Worm (Caenorhabditis elegans) whole organism, young adult: ENCODE measurements around the gene rsu-1.

Experiments used
- Y53F4B.3 ChIP-seq: fragments of 200-800 bp; sonication (Bioruptor generic); IDR thresholded peaks from 2 replicates; pipeline ENCODE4 v1.3.6; 2022; ENCODE audit warnings: missing genetic modification reagents, missing genetic modification characterization, missing compliant biosample characterization
- Y67H2A.10 ChIP-seq: fragments of 200-800 bp; sonication (Bioruptor generic); conservative IDR thresholded peaks from 2 replicates; pipeline ENCODE4 v1.3.6; 2022; ENCODE audit warnings: missing genetic modification reagents, missing genetic modification characterization, missing compliant biosample characterization
- akir-1 ChIP-seq: fragments of 200-800 bp; sonication (Bioruptor generic); optimal IDR thresholded peaks from 2 replicates; lab custom pipeline; 2018; ENCODE audit warnings: mild to moderate bottlenecking, missing genetic modification characterization, moderate library complexity, missing compliant biosample characterization
- attf-6 ChIP-seq: fragments of 200-800 bp; sonication (Bioruptor generic); IDR thresholded peaks from 2 replicates; pipeline ENCODE4 v1.3.6; 2022; ENCODE audit warnings: missing genetic modification reagents, missing genetic modification characterization, missing compliant biosample characterization
- efl-1 ChIP-seq: fragments of 150-350 bp; optimal IDR thresholded peaks from 2 replicates; lab custom pipeline; 2014; ENCODE audit warnings: missing biosample characterization, missing genetic modification reagents, missing genetic modification characterization
- mcd-1 ChIP-seq: fragments of 200-800 bp; sonication (Bioruptor generic); IDR thresholded peaks from 2 replicates; pipeline ENCODE4 v1.3.6; 2022; ENCODE audit warnings: missing genetic modification reagents, missing genetic modification characterization, missing compliant biosample characterization
- zim-3 ChIP-seq: sonication (generic microtip); optimal IDR thresholded peaks from 2 replicates; lab custom pipeline; 2017; ENCODE audit warnings: mild to moderate bottlenecking, missing genetic modification characterization, moderate library complexity, missing compliant biosample characterization

DNA sequence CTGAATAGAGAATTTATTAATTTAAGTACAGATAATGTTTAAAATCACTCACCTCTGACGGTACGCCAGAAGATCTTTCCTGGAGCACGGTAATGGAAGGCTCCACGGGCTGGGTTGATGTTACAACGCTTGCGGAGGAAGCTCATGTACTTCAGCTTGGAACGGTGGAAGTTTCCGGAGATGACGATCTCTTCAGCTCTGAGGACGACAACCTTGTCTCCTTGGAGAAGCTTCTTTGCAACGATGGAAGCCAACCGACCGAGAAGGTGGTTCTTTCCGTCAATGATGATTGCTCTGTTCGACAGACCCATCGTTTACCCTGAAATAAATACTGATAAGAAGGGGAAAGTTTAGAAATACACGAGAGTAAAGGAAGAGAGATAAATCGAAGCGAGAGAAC lies 31.5 kb downstream of the rsu-1 start, which contains the start of gene rpl-16:
- TF ChIP-seq Y67H2A.10 (GFP tag; lab: Robert Waterston, UW) (no peak), akir-1 (GFP tag; lab: Kevin White, UChicago) (no peak), efl-1 (GFP tag; lab: Kevin White, UChicago) (no peak), zim-3 (no peak), mcd-1 (GFP tag; lab: Robert Waterston, UW) (peak; percentile 46), attf-6 (GFP tag; lab: Robert Waterston, UW) (0 out of 2 replicates have a peak, but pooled peaks have one; percentile 7), Y53F4B.3 (no peak)
